Fruit fly (Drosophila melanogaster) whole organism, embryonic: ENCODE data around the gene RpL37A.

Experiments
- Antp ChIP-seq: fragments of 200-800 bp; sonication (Bioruptor generic); optimal IDR thresholded peaks from 3 replicates; lab custom pipeline; 2016; ENCODE audit warnings: missing biosample characterization, missing genetic modification characterization
- CG1024 ChIP-seq: fragments of 200-800 bp; sonication (Bioruptor generic); IDR thresholded peaks from 2 replicates; pipeline ENCODE4 v1.3.6; 2022; ENCODE audit warnings: missing biosample characterization, missing genetic modification characterization
- CG10959 ChIP-seq: fragments of 200-800 bp; sonication (Bioruptor generic); IDR thresholded peaks from 2 replicates; pipeline ENCODE4 v1.3.6; 2022; ENCODE audit warnings: missing biosample characterization, missing genetic modification characterization
- CG10979 ChIP-seq: fragments of 200-800 bp; sonication (Bioruptor generic); optimal IDR thresholded peaks from 2 replicates; lab custom pipeline; 2018; ENCODE audit warnings: missing biosample characterization, mild to moderate bottlenecking, missing genetic modification characterization, moderate library complexity
- CG12219 ChIP-seq: fragments of 200-800 bp; sonication (Bioruptor generic); optimal IDR thresholded peaks from 3 replicates; lab custom pipeline; 2018; ENCODE audit warnings: missing biosample characterization, mild to moderate bottlenecking, missing genetic modification characterization
- CG13296 ChIP-seq: fragments of 200-800 bp; sonication (Bioruptor generic); optimal IDR thresholded peaks from 3 replicates; lab custom pipeline; 2018; ENCODE audit warnings: missing biosample characterization, mild to moderate bottlenecking, missing genetic modification characterization
- CG14860 ChIP-seq: fragments of 200-800 bp; sonication (Bioruptor generic); IDR thresholded peaks from 3 replicates; pipeline ENCODE4 v1.3.6; 2022; ENCODE audit warnings: missing biosample characterization, missing genetic modification characterization; ENCODE audit not compliant: partially characterized antibody
- CG18619 ChIP-seq: fragments of 200-800 bp; sonication (Bioruptor generic); optimal IDR thresholded peaks from 3 replicates; lab custom pipeline; 2017; ENCODE audit warnings: missing biosample characterization, mild to moderate bottlenecking, missing genetic modification characterization
- CG2199 ChIP-seq: fragments of 200-800 bp; sonication (Bioruptor generic); IDR thresholded peaks from 3 replicates; pipeline ENCODE4 v1.3.6; 2022; ENCODE audit warnings: missing biosample characterization, missing genetic modification characterization
- CG3163 ChIP-seq: fragments of 200-800 bp; sonication (Bioruptor generic); optimal IDR thresholded peaks from 3 replicates; lab custom pipeline; 2016; ENCODE audit warnings: missing biosample characterization, missing genetic modification characterization
- CG33213 ChIP-seq: fragments of 200-800 bp; sonication (Bioruptor generic); optimal IDR thresholded peaks from 3 replicates; lab custom pipeline; 2016; ENCODE audit warnings: missing biosample characterization, missing genetic modification characterization
- CG33557 ChIP-seq: fragments of 200-800 bp; sonication (Bioruptor generic); optimal IDR thresholded peaks from 2 replicates; lab custom pipeline; 2019; ENCODE audit warnings: missing biosample characterization, mild to moderate bottlenecking, missing genetic modification characterization, moderate library complexity
- CG3407 ChIP-seq: fragments of 200-800 bp; sonication (Bioruptor generic); optimal IDR thresholded peaks from 2 replicates; lab custom pipeline; 2018; ENCODE audit warnings: missing biosample characterization, mild to moderate bottlenecking, missing genetic modification characterization
- CG3726 ChIP-seq: fragments of 200-800 bp; sonication (Bioruptor generic); IDR thresholded peaks from 3 replicates; pipeline ENCODE4, ENCODE4 v1.3.6; 2022; ENCODE audit warnings: missing biosample characterization, missing genetic modification characterization
- CG3838 ChIP-seq: fragments of 200-800 bp; sonication (Bioruptor generic); optimal IDR thresholded peaks from 3 replicates; lab custom pipeline; 2016; ENCODE audit warnings: missing biosample characterization, missing genetic modification characterization
- CG3847 ChIP-seq: fragments of 200-800 bp; sonication (Bioruptor generic); IDR thresholded peaks from 2 replicates; pipeline ENCODE4 v1.3.6; 2022; ENCODE audit warnings: missing biosample characterization, missing genetic modification characterization
- CG6175 ChIP-seq: fragments of 200-800 bp; sonication (Bioruptor generic); IDR thresholded peaks from 3 replicates; pipeline ENCODE4 v1.3.6; 2022; ENCODE audit warnings: missing biosample characterization, missing genetic modification characterization
- CG7745 ChIP-seq: fragments of 200-800 bp; sonication (Bioruptor generic); optimal IDR thresholded peaks from 2 replicates; lab custom pipeline; 2018; ENCODE audit warnings: missing biosample characterization, mild to moderate bottlenecking, missing genetic modification characterization, moderate library complexity
- CG7928 ChIP-seq: fragments of 200-800 bp; sonication (Bioruptor generic); optimal IDR thresholded peaks from 2 replicates; lab custom pipeline; 2017; ENCODE audit warnings: missing biosample characterization, mild to moderate bottlenecking, missing genetic modification characterization
- CG7987 ChIP-seq: fragments of 200-800 bp; sonication (Bioruptor generic); optimal IDR thresholded peaks from 2 replicates; lab custom pipeline; 2018; ENCODE audit warnings: missing biosample characterization, mild to moderate bottlenecking, missing genetic modification characterization, moderate library complexity
- CG8924 ChIP-seq: fragments of 200-800 bp; optimal IDR thresholded peaks from 3 replicates; lab custom pipeline; 2019; ENCODE audit warnings: missing biosample characterization, mild to moderate bottlenecking, missing genetic modification characterization, moderate library complexity
- E2f2 ChIP-seq: fragments of 200-800 bp; sonication (Bioruptor generic); IDR thresholded peaks from 2 replicates; pipeline ENCODE4 v1.3.6; 2022; ENCODE audit warnings: missing biosample characterization, missing genetic modification characterization
- Fer3 ChIP-seq: fragments of 200-800 bp; sonication (Bioruptor generic); optimal IDR thresholded peaks from 2 replicates; lab custom pipeline; 2018; ENCODE audit warnings: missing biosample characterization, mild to moderate bottlenecking, missing genetic modification characterization, moderate library complexity
- Lhr ChIP-seq: fragments of 200-800 bp; sonication (Bioruptor generic); optimal IDR thresholded peaks from 3 replicates; lab custom pipeline; 2017; ENCODE audit warnings: mild to moderate bottlenecking, missing biosample characterization, missing genetic modification reagents, missing genetic modification characterization
- Mad ChIP-seq: fragments of 200-800 bp; sonication (Bioruptor generic); optimal IDR thresholded peaks from 2 replicates; lab custom pipeline; 2016; ENCODE audit warnings: missing biosample characterization, missing genetic modification characterization
- Med ChIP-seq: fragments of 200-800 bp; sonication (Bioruptor generic); peaks from one replicate; lab custom pipeline; 2016; ENCODE audit warnings: missing biosample characterization, missing genetic modification characterization, mild to moderate bottlenecking, inconsistent platforms, moderate library complexity
- NfI ChIP-seq: fragments of 200-800 bp; sonication (Bioruptor generic); optimal IDR thresholded peaks from 3 replicates; lab custom pipeline; 2018; ENCODE audit warnings: missing biosample characterization, mild to moderate bottlenecking, missing genetic modification characterization, moderate library complexity
- Oaz ChIP-seq: fragments of 200-800 bp; sonication (Bioruptor generic); IDR thresholded peaks from 2 replicates; pipeline ENCODE4 v1.3.6; 2022; ENCODE audit warnings: missing biosample characterization, missing genetic modification characterization
- az2 ChIP-seq: fragments of 200-800 bp; sonication (Bioruptor generic); optimal IDR thresholded peaks from 3 replicates; lab custom pipeline; 2016; ENCODE audit warnings: missing biosample characterization, missing genetic modification characterization
- cas ChIP-seq: fragments of 200-800 bp; sonication (Bioruptor generic); IDR thresholded peaks from 2 replicates; pipeline ENCODE4 v1.3.6; 2022; ENCODE audit warnings: missing biosample characterization, missing genetic modification characterization
- cato ChIP-seq: fragments of 200-800 bp; sonication (Bioruptor generic); optimal IDR thresholded peaks from 2 replicates; lab custom pipeline; 2016; ENCODE audit warnings: missing biosample characterization, missing genetic modification characterization, borderline replicate concordance
- chif ChIP-seq, 2 experiments: fragments of 200-800 bp; sonication (Bioruptor generic); optimal IDR thresholded peaks; 3 replicates each; lab custom pipeline; 2016; ENCODE audit warnings: missing biosample characterization in 2 of 2, missing genetic modification characterization in 2 of 2
- ci ChIP-seq: fragments of 200-800 bp; sonication (Bioruptor generic); IDR thresholded peaks from 3 replicates; pipeline ENCODE4 v1.3.6; 2022; ENCODE audit warnings: missing biosample characterization, missing genetic modification characterization
- cwo ChIP-seq: fragments of 200-800 bp; sonication (Bioruptor generic); optimal IDR thresholded peaks from 3 replicates; lab custom pipeline; 2017; ENCODE audit warnings: missing biosample characterization, missing genetic modification characterization, mild to moderate bottlenecking, moderate library complexity, missing genetic modification reagents
- dpn ChIP-seq, 2 experiments: fragments of 200-800 bp; sonication (Bioruptor generic); optimal IDR thresholded peaks; 3 replicates each; lab custom pipeline; 2016; ENCODE audit warnings: missing biosample characterization in 2 of 2, missing genetic modification characterization in 2 of 2
- fd64A ChIP-seq: fragments of 200-800 bp; sonication (Bioruptor generic); optimal IDR thresholded peaks from 3 replicates; lab custom pipeline; 2018; ENCODE audit warnings: missing biosample characterization, mild to moderate bottlenecking, missing genetic modification characterization
- ftz-f1 ChIP-seq: fragments of 200-800 bp; sonication (Bioruptor generic); optimal IDR thresholded peaks from 2 replicates; lab custom pipeline; 2016; ENCODE audit warnings: missing biosample characterization, missing genetic modification characterization
- gce ChIP-seq: fragments of 200-800 bp; sonication (Bioruptor generic); IDR thresholded peaks from 3 replicates; pipeline ENCODE4 v1.3.6; 2022; ENCODE audit warnings: missing biosample characterization, missing genetic modification characterization
- gfzf ChIP-seq: fragments of 200-800 bp; sonication (Bioruptor generic); optimal IDR thresholded peaks from 2 replicates; lab custom pipeline; 2016; ENCODE audit warnings: missing biosample characterization, mild to moderate bottlenecking, missing genetic modification characterization, moderate library complexity
- hbn ChIP-seq: fragments of 200-800 bp; sonication (Bioruptor generic); IDR thresholded peaks from 2 replicates; pipeline ENCODE4 v1.3.6; 2022; ENCODE audit warnings: missing biosample characterization, missing genetic modification characterization; ENCODE audit not compliant: partially characterized antibody
- lmd ChIP-seq: fragments of 200-800 bp; sonication (Bioruptor generic); IDR thresholded peaks from 2 replicates; pipeline ENCODE4 v1.3.6; 2022; ENCODE audit warnings: missing biosample characterization, missing genetic modification characterization
- mld ChIP-seq: fragments of 200-800 bp; sonication (Bioruptor generic); IDR thresholded peaks from 3 replicates; pipeline ENCODE4 v1.3.6; 2022; ENCODE audit warnings: missing biosample characterization, missing genetic modification characterization; ENCODE audit not compliant: partially characterized antibody
- oc ChIP-seq: fragments of 200-800 bp; sonication (Bioruptor generic); optimal IDR thresholded peaks from 2 replicates; lab custom pipeline; 2018; ENCODE audit warnings: missing biosample characterization, mild to moderate bottlenecking, missing genetic modification characterization, moderate library complexity
- peb ChIP-seq: fragments of 200-800 bp; sonication (Bioruptor generic); IDR thresholded peaks from 2 replicates; pipeline ENCODE4 v1.3.6; 2022; ENCODE audit warnings: missing biosample characterization, missing genetic modification characterization
- pita ChIP-seq: fragments of 200-800 bp; sonication (Bioruptor generic); optimal IDR thresholded peaks from 2 replicates; lab custom pipeline; 2017; ENCODE audit warnings: missing biosample characterization, mild to moderate bottlenecking, missing genetic modification characterization
- repo ChIP-seq: fragments of 200-800 bp; sonication (Bioruptor generic); optimal IDR thresholded peaks from 2 replicates; lab custom pipeline; 2016; ENCODE audit warnings: missing biosample characterization, missing genetic modification characterization
- sr ChIP-seq: fragments of 200-800 bp; sonication (Bioruptor generic); IDR thresholded peaks from 3 replicates; pipeline ENCODE4 v1.3.6; 2022; ENCODE audit warnings: missing biosample characterization, missing genetic modification characterization
- tx ChIP-seq: fragments of 200-800 bp; sonication (Bioruptor generic); optimal IDR thresholded peaks from 2 replicates; lab custom pipeline; 2016; ENCODE audit warnings: missing biosample characterization, missing genetic modification characterization
- vvl ChIP-seq: fragments of 200-800 bp; sonication (Bioruptor generic); IDR thresholded peaks from 2 replicates; pipeline ENCODE4 v1.3.6; 2022; ENCODE audit warnings: missing biosample characterization, missing genetic modification characterization
- z ChIP-seq: fragments of 200-800 bp; sonication (Bioruptor generic); IDR thresholded peaks from 3 replicates; pipeline ENCODE4 v1.3.6; 2022; ENCODE audit warnings: missing biosample characterization, missing genetic modification characterization

RpL37A gene

DNA sequence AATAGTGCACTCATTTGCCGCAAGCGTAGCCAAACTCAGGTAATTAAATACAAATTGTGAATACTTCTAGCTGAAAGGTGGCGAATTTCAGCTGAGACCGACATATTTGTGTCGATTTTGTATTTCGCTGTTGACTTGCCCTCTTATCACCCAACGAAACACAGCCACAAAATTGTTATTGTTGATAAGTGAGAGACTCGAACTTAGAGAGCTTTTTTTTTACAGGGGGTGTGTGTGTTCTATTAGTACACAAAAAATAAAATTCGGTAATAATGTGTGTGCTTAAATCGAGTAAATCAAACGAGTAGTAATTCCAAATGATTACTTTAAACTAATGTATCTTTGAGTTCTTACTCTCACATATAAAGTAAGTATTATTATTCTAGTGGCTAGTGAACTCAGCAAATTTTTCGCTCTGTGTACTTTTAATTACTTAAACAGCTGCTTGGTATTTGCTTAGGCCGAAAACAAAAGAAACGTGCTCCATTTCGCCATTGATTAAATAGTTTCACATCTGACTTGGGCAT lies 9.7 kb upstream of the RpL37A start (continued):
- peak; percentile 20 for TF ChIP-seq CG7928 (GFP tag; lab: Kevin White, UChicago)
- TF ChIP-seq CG7987 (GFP tag; lab: Kevin White, UChicago): peak; percentile 45
- peak; percentile 41; the same call in 1 of the 2 replicates for TF ChIP-seq CG1024 (GFP tag; lab: Robert Waterston, UW)
- no peak for TF ChIP-seq tx (GFP tag; lab: Kevin White, UChicago)
- no peak for TF ChIP-seq hbn (GFP tag; lab: Robert Waterston, UW)
- TF ChIP-seq CG33557 (GFP tag; lab: Kevin White, UChicago): no peak
- TF ChIP-seq fd64A (GFP tag; lab: Kevin White, UChicago): no peak
- no peak for TF ChIP-seq pita
- TF ChIP-seq CG2199: no peak
- TF ChIP-seq CG3163 (GFP tag; lab: Kevin White, UChicago): peak; percentile 0
- TF ChIP-seq CG10959 (GFP tag; lab: Robert Waterston, UW): no peak
- peak; percentile 41; the same call in 1 of the 2 replicates for TF ChIP-seq CG3847 (GFP tag; lab: Robert Waterston, UW)
- TF ChIP-seq cato (GFP tag; lab: Kevin White, UChicago): no peak
- 0 out of 2 replicates have a peak, but pooled peaks have one; percentile 16 for TF ChIP-seq peb (GFP tag; lab: Robert Waterston, UW)
- TF ChIP-seq CG3838 (GFP tag; lab: Kevin White, UChicago): peak; percentile 9
- no peak for TF ChIP-seq gfzf (GFP tag; lab: Kevin White, UChicago)
- TF ChIP-seq lmd (GFP tag; lab: Robert Waterston, UW): peak; percentile 63; the same call in 1 of the 2 replicates
- TF ChIP-seq oc (tag; lab: Kevin White, UChicago): peak; percentile 33
- TF ChIP-seq CG8924 (tag; lab: Kevin White, UChicago): peak; percentile 63
- peak; percentile 55 to 75 for TF ChIP-seq dpn (GFP tag; optimal IDR thresholded peaks at IDR 0.05; lab: Kevin White, UChicago)
- peak; percentile 74 for TF ChIP-seq ci
- TF ChIP-seq Fer3 (tag; lab: Kevin White, UChicago): peak; percentile 67
- TF ChIP-seq CG13296: peak; percentile 71
- TF ChIP-seq sr: no peak; the same call in 2 of the 3 replicates
- TF ChIP-seq repo (GFP tag; lab: Kevin White, UChicago): peak; percentile 15
- TF ChIP-seq Med: peak; percentile 93
- TF ChIP-seq mld (GFP tag; lab: Robert Waterston, UW): no peak
- TF ChIP-seq CG33213: peak; percentile 28
- TF ChIP-seq chif (GFP tag; optimal IDR thresholded peaks at IDR 0.05; lab: Kevin White, UChicago): peak; percentile 22 to 71
- TF ChIP-seq CG14860: no peak
- peak; percentile 42 for TF ChIP-seq az2 (GFP tag; lab: Kevin White, UChicago)
- peak; percentile 52 for TF ChIP-seq CG12219
- TF ChIP-seq CG3726: 0 out of 3 replicates have a peak, but pooled peaks have one; percentile 24
- 0 out of 3 replicates have a peak, but pooled peaks have one; percentile 29 for TF ChIP-seq gce (GFP tag; lab: Robert Waterston, UW)
- TF ChIP-seq E2f2 (GFP tag; lab: Robert Waterston, UW): peak; percentile 47; the same call in 1 of the 2 replicates
- TF ChIP-seq cas (GFP tag; lab: Robert Waterston, UW): no peak
- peak; percentile 47 for TF ChIP-seq CG3407 (GFP tag; lab: Kevin White, UChicago)
- TF ChIP-seq CG7745: no peak
- peak; percentile 68 for TF ChIP-seq Antp (GFP tag; lab: Kevin White, UChicago)
- no peak for TF ChIP-seq Mad (GFP tag; lab: Kevin White, UChicago)
- no peak for TF ChIP-seq CG6175 (GFP tag; lab: Robert Waterston, UW)
- peak; percentile 51; the same call in 1 of the 2 replicates for TF ChIP-seq Oaz (GFP tag; lab: Robert Waterston, UW)
- peak; percentile 32 for TF ChIP-seq ftz-f1 (GFP tag; lab: Kevin White, UChicago)
- peak; percentile 60; the same call in 2 of the 3 replicates for TF ChIP-seq z (GFP tag; lab: Robert Waterston, UW)
- no peak for TF ChIP-seq Lhr
- peak; percentile 87 for TF ChIP-seq cwo (GFP tag; lab: Kevin White, UChicago)
- TF ChIP-seq vvl: peak; percentile 82
- peak; percentile 60 for TF ChIP-seq CG18619 (GFP tag; lab: Kevin White, UChicago)
- TF ChIP-seq NfI (GFP tag; lab: Kevin White, UChicago): peak; percentile 40
- TF ChIP-seq CG10979: peak; percentile 66
